Worm (Caenorhabditis elegans) whole organism, late embryonic: ENCODE results near the gene D1014.6.

Source experiments
- C08G9.2 ChIP-seq: sonication (generic microtip); optimal IDR thresholded peaks from 2 replicates; lab custom pipeline; 2016; ENCODE audit warnings: mild to moderate bottlenecking, missing genetic modification characterization, moderate library complexity, missing compliant biosample characterization
- C38D4.7 ChIP-seq: fragments of 200-800 bp; sonication (Bioruptor generic); optimal IDR thresholded peaks from 2 replicates; lab custom pipeline; 2018; ENCODE audit warnings: mild to moderate bottlenecking, missing genetic modification characterization, moderate library complexity, missing compliant biosample characterization
- K02D7.2 ChIP-seq: sonication (generic microtip); optimal IDR thresholded peaks from 2 replicates; lab custom pipeline; 2017; ENCODE audit warnings: mild to moderate bottlenecking, missing genetic modification characterization, missing compliant biosample characterization
- K09A11.1 ChIP-seq: sonication (generic microtip); optimal IDR thresholded peaks from 2 replicates; lab custom pipeline; 2017; ENCODE audit warnings: antibody characterized with exemption, mild to moderate bottlenecking, missing genetic modification characterization, missing compliant biosample characterization; ENCODE audit not compliant: insufficient read depth
- Y22D7AL.16 ChIP-seq: sonication (generic microtip); optimal IDR thresholded peaks from 2 replicates; lab custom pipeline; 2016; ENCODE audit warnings: missing genetic modification characterization, missing compliant biosample characterization
- ahr-1 ChIP-seq: sonication (generic microtip); optimal IDR thresholded peaks from 2 replicates; lab custom pipeline; 2016; ENCODE audit warnings: missing genetic modification characterization, missing compliant biosample characterization
- ceh-19 ChIP-seq: fragments of 200-800 bp; sonication (Bioruptor generic); optimal IDR thresholded peaks from 2 replicates; lab custom pipeline; 2018; ENCODE audit warnings: mild to moderate bottlenecking, missing genetic modification characterization, missing compliant biosample characterization
- ceh-2 ChIP-seq: sonication (generic microtip); optimal IDR thresholded peaks from 2 replicates; lab custom pipeline; 2016; ENCODE audit warnings: missing genotype, missing genetic modification characterization, missing compliant biosample characterization
- ceh-22 ChIP-seq: sonication (generic microtip); optimal IDR thresholded peaks from 2 replicates; lab custom pipeline; 2017; ENCODE audit warnings: missing biosample characterization, missing genetic modification characterization
- ceh-24 ChIP-seq: sonication (generic microtip); optimal IDR thresholded peaks from 2 replicates; lab custom pipeline; 2016; ENCODE audit warnings: mild to moderate bottlenecking, missing genetic modification characterization, missing compliant biosample characterization
- ceh-30 ChIP-seq: fragments of 150-350 bp; optimal IDR thresholded peaks from 2 replicates; lab custom pipeline; 2014; ENCODE audit warnings: missing biosample characterization, missing genetic modification characterization
- ceh-31 ChIP-seq: sonication (generic microtip); optimal IDR thresholded peaks from 2 replicates; lab custom pipeline; 2016; ENCODE audit warnings: missing genetic modification characterization, missing compliant biosample characterization
- ceh-34 ChIP-seq: sonication (generic microtip); optimal IDR thresholded peaks from 2 replicates; lab custom pipeline; 2016; ENCODE audit warnings: mild to moderate bottlenecking, missing genetic modification characterization, missing compliant biosample characterization
- ceh-45 ChIP-seq: fragments of 200-800 bp; sonication (Bioruptor generic); IDR thresholded peaks from 2 replicates; pipeline ENCODE4 v1.3.6; 2022; ENCODE audit warnings: missing genetic modification reagents, missing genetic modification characterization, missing compliant biosample characterization
- che-1 ChIP-seq: sonication (generic microtip); optimal IDR thresholded peaks from 2 replicates; lab custom pipeline; 2016; ENCODE audit warnings: mild to moderate bottlenecking, missing genetic modification characterization, missing compliant biosample characterization
- elt-4 ChIP-seq: sonication (generic microtip); optimal IDR thresholded peaks from 2 replicates; lab custom pipeline; 2016; ENCODE audit warnings: missing genetic modification characterization, missing compliant biosample characterization
- ets-4 ChIP-seq: sonication (generic microtip); optimal IDR thresholded peaks from 2 replicates; lab custom pipeline; 2016; ENCODE audit warnings: missing genetic modification characterization, missing compliant biosample characterization
- eyg-1 ChIP-seq: sonication (generic microtip); optimal IDR thresholded peaks from 2 replicates; lab custom pipeline; 2016; ENCODE audit warnings: missing genotype, missing genetic modification characterization, missing compliant biosample characterization
- fkh-10 ChIP-seq: fragments of 150-350 bp; optimal IDR thresholded peaks from 2 replicates; lab custom pipeline; 2014; ENCODE audit warnings: missing biosample characterization, missing genetic modification reagents, missing genetic modification characterization
- hlh-30 ChIP-seq: sonication (generic microtip); optimal IDR thresholded peaks from 2 replicates; lab custom pipeline; 2017; ENCODE audit warnings: antibody characterized with exemption, missing genetic modification characterization, missing compliant biosample characterization; ENCODE audit not compliant: insufficient read depth
- hlh-6 ChIP-seq: sonication (generic microtip); optimal IDR thresholded peaks from 2 replicates; lab custom pipeline; 2016; ENCODE audit warnings: missing genotype, missing genetic modification characterization, missing compliant biosample characterization
- lim-6 ChIP-seq: sonication (generic microtip); optimal IDR thresholded peaks from 2 replicates; lab custom pipeline; 2016; ENCODE audit warnings: missing genetic modification characterization, missing compliant biosample characterization
- mec-3 ChIP-seq: sonication (generic microtip); optimal IDR thresholded peaks from 2 replicates; lab custom pipeline; 2016; ENCODE audit warnings: borderline replicate concordance, missing genetic modification characterization, missing compliant biosample characterization
- nfya-1 ChIP-seq: sonication (generic microtip); optimal IDR thresholded peaks from 2 replicates; lab custom pipeline; 2017; ENCODE audit warnings: missing genetic modification characterization, mild to moderate bottlenecking, missing compliant biosample characterization, antibody characterized with exemption, moderate library complexity
- nhr-232 ChIP-seq: sonication (generic microtip); optimal IDR thresholded peaks from 2 replicates; lab custom pipeline; 2016; ENCODE audit warnings: missing genetic modification characterization, missing compliant biosample characterization
- npax-4 ChIP-seq: sonication (generic microtip); optimal IDR thresholded peaks from 2 replicates; lab custom pipeline; 2016; ENCODE audit warnings: missing genetic modification characterization, missing compliant biosample characterization
- odd-2 ChIP-seq: sonication (generic microtip); optimal IDR thresholded peaks from 2 replicates; lab custom pipeline; 2017; ENCODE audit warnings: antibody characterized with exemption, mild to moderate bottlenecking, missing genetic modification characterization, missing compliant biosample characterization
- pha-2 ChIP-seq: sonication (generic microtip); optimal IDR thresholded peaks from 2 replicates; lab custom pipeline; 2017; ENCODE audit warnings: mild to moderate bottlenecking, missing genetic modification characterization, missing compliant biosample characterization
- pqm-1 ChIP-seq: sonication (generic microtip); optimal IDR thresholded peaks from 2 replicates; lab custom pipeline; 2016; ENCODE audit warnings: missing genetic modification characterization, missing compliant biosample characterization
- pros-1 ChIP-seq: fragments of 150-350 bp; optimal IDR thresholded peaks from 2 replicates; lab custom pipeline; 2014; ENCODE audit warnings: missing biosample characterization, missing genetic modification reagents, missing genetic modification characterization
- rnt-1 ChIP-seq: sonication (generic microtip); optimal IDR thresholded peaks from 2 replicates; lab custom pipeline; 2016; ENCODE audit warnings: missing genetic modification characterization, missing compliant biosample characterization
- sox-2 ChIP-seq: fragments of 200-800 bp; sonication (Bioruptor generic); IDR thresholded peaks from 2 replicates; pipeline ENCODE4 v1.3.6; 2022; ENCODE audit warnings: missing genetic modification reagents, missing genetic modification characterization, missing compliant biosample characterization
- syd-9 ChIP-seq: sonication (generic microtip); optimal IDR thresholded peaks from 2 replicates; lab custom pipeline; 2016; ENCODE audit warnings: mild to moderate bottlenecking, missing genetic modification characterization, moderate library complexity, missing compliant biosample characterization
- tbx-2 ChIP-seq: sonication (generic microtip); optimal IDR thresholded peaks from 2 replicates; lab custom pipeline; 2016; ENCODE audit warnings: missing genetic modification characterization, missing compliant biosample characterization
- ttx-3 ChIP-seq: sonication (generic microtip); optimal IDR thresholded peaks from 2 replicates; lab custom pipeline; 2016; ENCODE audit warnings: missing genetic modification reagents, missing genetic modification characterization, missing compliant biosample characterization
- unc-55 ChIP-seq: sonication (generic microtip); optimal IDR thresholded peaks from 2 replicates; lab custom pipeline; 2017; ENCODE audit warnings: missing biosample characterization, missing genetic modification reagents, missing genetic modification characterization
- unc-86 ChIP-seq: sonication (generic microtip); optimal IDR thresholded peaks from 2 replicates; lab custom pipeline; 2016; ENCODE audit warnings: missing genetic modification characterization, missing compliant biosample characterization
- ztf-16 ChIP-seq: sonication (generic microtip); optimal IDR thresholded peaks from 2 replicates; lab custom pipeline; 2017; ENCODE audit warnings: missing genetic modification characterization, missing compliant biosample characterization

D1014.6 gene

ce11 chrV:8131628-8132027 is 10.7 kb downstream of the D1014.6 start:
- no peak for TF ChIP-seq rnt-1 (tag; lab: Kevin White, UChicago)
- no peak for TF ChIP-seq ceh-19 (GFP tag; lab: Kevin White, UChicago)
- TF ChIP-seq pha-2 (tag; lab: Kevin White, UChicago), result no peak
- TF ChIP-seq pqm-1 (tag; lab: Kevin White, UChicago), result no peak
- TF ChIP-seq ceh-24, result no peak
- TF ChIP-seq ceh-30 (tag; lab: Kevin White, UChicago), result no peak
- TF ChIP-seq npax-4 (tag; lab: Kevin White, UChicago), result no peak
- no peak for TF ChIP-seq unc-55
- TF ChIP-seq ceh-45 (GFP tag; lab: Robert Waterston, UW), result no peak
- TF ChIP-seq lim-6, result no peak
- TF ChIP-seq ets-4 (tag; lab: Kevin White, UChicago), result no peak
- TF ChIP-seq Y22D7AL.16 (tag; lab: Kevin White, UChicago), result no peak
- TF ChIP-seq, all 69 proteins: peak for 0

ce11 chrV:8132926-8133325 is 12.0 kb downstream of the D1014.6 start, which contains the start of gene D1014.4:
Gene D1014.4, plus strand, starts transcription at chrV:8133226.
- no peak for TF ChIP-seq ceh-31 (tag; lab: Kevin White, UChicago)
- TF ChIP-seq K02D7.2 (tag; lab: Kevin White, UChicago), result no peak
- TF ChIP-seq nfya-1 (tag; lab: Kevin White, UChicago), result no peak

- TF ChIP-seq C38D4.7 (GFP tag; lab: Kevin White, UChicago) (no peak), rnt-1 (tag; lab: Kevin White, UChicago) (no peak), Y22D7AL.16 (tag; lab: Kevin White, UChicago) (no peak), ceh-24 (no peak), pha-2 (tag; lab: Kevin White, UChicago) (no peak), ceh-30 (tag; lab: Kevin White, UChicago) (no peak), fkh-10 (no peak), ets-4 (tag; lab: Kevin White, UChicago) (no peak), hlh-6 (tag; lab: Kevin White, UChicago) (no peak), che-1 (tag; lab: Kevin White, UChicago) (no peak), unc-86 (tag; lab: Kevin White, UChicago) (no peak), ceh-2 (tag; lab: Kevin White, UChicago) (no peak), elt-4 (tag; lab: Kevin White, UChicago) (no peak), ttx-3 (tag; lab: Kevin White, UChicago) (no peak), pros-1 (no peak), odd-2 (tag; lab: Kevin White, UChicago) (no peak), ztf-16 (tag; lab: Kevin White, UChicago) (no peak), hlh-30 (tag; lab: Kevin White, UChicago) (no peak), ceh-22 (tag; lab: Kevin White, UChicago) (no peak)
Observed at ce11 chrV:8143605-8144004, 22.6 kb downstream of the D1014.6 start, which contains the start of gene D1014.2. Gene D1014.2, plus strand, starts transcription at chrV:8143905.

- TF ChIP-seq K09A11.1 (no peak), sox-2 (GFP tag; lab: Robert Waterston, UW) (no peak), K02D7.2 (tag; lab: Kevin White, UChicago) (no peak), syd-9 (no peak), ahr-1 (tag; lab: Kevin White, UChicago) (no peak), eyg-1 (tag; lab: Kevin White, UChicago) (no peak), nhr-232 (tag; lab: Kevin White, UChicago) (no peak), C08G9.2 (tag; lab: Kevin White, UChicago) (no peak), tbx-2 (tag; lab: Kevin White, UChicago) (no peak), pqm-1 (tag; lab: Kevin White, UChicago) (no peak), unc-86 (tag; lab: Kevin White, UChicago) (no peak), C38D4.7 (GFP tag; lab: Kevin White, UChicago) (no peak), pros-1 (no peak), mec-3 (tag; lab: Kevin White, UChicago) (no peak), ceh-34 (tag; lab: Kevin White, UChicago) (no peak)
Observed at ce11 chrV:8144515-8144914, 23.5 kb downstream of the D1014.6 start.
